Worm (Caenorhabditis elegans) whole organism, dauer: ENCODE results near the gene lgc-6.

Experiments used
- unc-62 ChIP-seq: sonication (generic microtip); optimal IDR thresholded peaks from 2 replicates; lab custom pipeline; 2017; ENCODE audit warnings: missing biosample characterization, missing genetic modification reagents, missing genetic modification characterization

The lgc-6 gene

DNA sequence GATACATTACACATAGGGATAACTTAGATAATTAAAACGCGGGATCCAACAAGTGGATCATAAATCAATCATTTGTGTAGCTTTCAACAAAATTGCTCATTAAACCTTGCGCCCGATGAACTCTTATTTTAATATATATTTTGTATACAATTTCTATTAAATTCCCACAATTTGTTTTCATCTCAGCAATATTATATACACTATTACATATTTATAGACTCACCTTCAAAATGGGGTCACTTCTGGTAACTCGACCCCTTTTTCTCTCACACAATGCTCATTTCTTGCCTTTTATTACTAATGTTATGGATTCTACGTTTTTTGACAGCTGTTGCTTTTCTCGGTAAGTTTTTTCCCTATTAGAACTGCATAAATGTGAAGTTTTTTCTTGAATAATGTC is at the start of gene lgc-6:
lgc-6 (plus strand) TSS at position 301 of the 400 bp plus-strand sequence.
- TF ChIP-seq unc-62 (GFP tag; lab: Kevin White, UChicago), result no peak

DNA sequence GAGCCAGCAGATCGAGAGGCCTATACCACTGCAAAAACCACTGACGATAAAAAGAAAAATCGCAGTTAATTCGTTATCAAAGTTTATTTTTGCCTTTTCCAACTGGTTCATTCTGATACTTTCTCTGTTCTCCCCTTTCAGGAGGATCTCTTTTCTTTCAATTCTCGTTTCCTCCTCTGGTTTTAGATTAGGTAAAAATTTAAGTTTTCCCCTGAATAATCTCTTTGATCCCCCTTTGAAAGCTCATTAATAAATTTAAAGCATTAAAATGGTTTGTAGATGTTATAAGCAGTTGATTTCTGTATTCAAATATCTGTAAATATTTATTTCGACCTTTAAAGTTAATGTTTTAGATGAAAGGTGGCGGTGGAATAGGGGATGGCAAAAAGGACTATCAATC is 48.5 kb upstream of the lgc-6 start, which contains the start of gene K07H8.2:
K07H8.2 (plus strand) TSS at position 301 of the 400 bp plus-strand sequence.
- TF ChIP-seq unc-62 (GFP tag; lab: Kevin White, UChicago), result no peak

DNA sequence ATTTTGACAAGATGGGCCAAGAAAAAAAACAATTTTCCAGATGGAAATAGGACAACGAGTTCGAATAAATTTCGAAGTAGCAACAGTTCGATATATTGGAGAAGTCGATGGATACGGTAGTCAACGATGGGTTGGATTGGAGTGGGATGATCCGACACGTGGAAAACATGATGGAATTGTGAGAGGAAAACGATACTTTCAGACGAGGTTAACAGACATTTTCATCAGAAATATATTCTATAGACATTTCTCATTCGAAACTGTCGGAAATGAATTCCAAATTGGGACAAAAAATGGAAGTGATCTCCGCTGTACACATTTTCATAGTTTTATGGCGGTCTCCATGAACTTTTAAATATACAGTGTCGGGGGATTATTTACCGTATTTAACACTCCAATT is 45.1 kb upstream of the lgc-6 start, which contains the start of gene tbce-1:
tbce-1 (plus strand) TSS at position 41 of the 400 bp plus-strand sequence.
- TF ChIP-seq unc-62 (GFP tag; lab: Kevin White, UChicago), result no peak

DNA sequence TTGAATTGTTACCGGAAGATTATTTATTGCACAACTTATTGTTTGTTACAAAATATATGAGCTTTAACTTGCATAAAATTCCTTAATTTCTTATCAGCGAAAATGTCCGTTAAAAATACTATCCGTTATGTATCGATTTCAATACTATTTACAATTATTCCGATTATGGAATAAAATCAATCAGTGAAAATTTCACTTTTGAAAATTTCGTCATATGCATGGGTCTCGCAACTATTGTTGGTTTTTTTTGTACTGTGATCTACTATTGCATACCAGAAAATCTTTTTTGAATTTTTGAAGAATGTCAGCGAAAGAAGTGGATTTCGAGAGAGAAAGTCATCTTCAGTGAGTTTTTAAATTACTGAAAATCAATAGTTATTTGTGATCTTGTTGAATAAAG is 42.5 kb upstream of the lgc-6 start, which contains the start of gene nprl-3:
nprl-3 (plus strand) TSS at position 301 of the 400 bp plus-strand sequence.
- TF ChIP-seq unc-62 (GFP tag; lab: Kevin White, UChicago), result no peak

DNA sequence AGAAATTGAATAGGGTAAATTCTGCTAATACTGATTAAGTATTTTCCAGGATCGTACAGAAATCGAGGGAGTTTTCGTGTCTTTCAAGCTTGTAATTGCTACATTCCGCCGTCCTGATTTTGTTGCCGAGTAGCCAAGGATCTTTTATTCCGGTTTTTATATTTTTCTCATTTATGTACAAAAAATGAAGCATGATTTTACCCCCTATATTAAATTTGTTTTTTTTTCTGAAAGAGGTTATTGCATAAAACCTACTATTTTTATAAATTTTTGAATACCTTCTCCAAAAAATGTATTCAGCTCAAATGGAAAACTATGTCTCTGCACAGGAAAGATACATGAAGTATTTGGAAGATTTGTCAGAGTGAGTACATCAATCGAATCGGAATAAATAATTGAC is 40.1 kb upstream of the lgc-6 start, which contains the start of gene F35H10.6:
F35H10.6 (plus strand) TSS at position 301 of the 400 bp plus-strand sequence.
- TF ChIP-seq unc-62 (GFP tag; lab: Kevin White, UChicago), result no peak

DNA sequence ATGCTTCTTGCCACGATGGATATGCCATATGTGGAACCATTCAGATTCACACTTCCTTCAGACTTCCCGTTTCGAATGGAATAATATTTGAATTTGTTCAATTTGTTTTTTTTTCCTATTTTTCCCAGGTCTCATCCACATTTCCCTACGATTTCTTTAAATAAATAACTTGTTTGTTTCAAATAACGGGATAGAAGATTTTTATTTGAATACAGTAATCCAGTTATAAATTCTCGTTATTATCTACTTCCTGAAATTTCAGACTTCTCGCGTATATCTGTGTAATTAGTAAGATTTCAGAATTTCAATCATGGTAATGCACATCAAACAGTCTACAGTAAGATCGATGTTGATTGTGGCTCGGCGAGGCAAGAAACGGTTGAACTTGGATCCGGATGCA is 39.3 kb upstream of the lgc-6 start, which contains the start of gene F35H10.5:
F35H10.5 (plus strand) TSS at position 301 of the 400 bp plus-strand sequence.
- TF ChIP-seq unc-62 (GFP tag; lab: Kevin White, UChicago), result no peak

DNA sequence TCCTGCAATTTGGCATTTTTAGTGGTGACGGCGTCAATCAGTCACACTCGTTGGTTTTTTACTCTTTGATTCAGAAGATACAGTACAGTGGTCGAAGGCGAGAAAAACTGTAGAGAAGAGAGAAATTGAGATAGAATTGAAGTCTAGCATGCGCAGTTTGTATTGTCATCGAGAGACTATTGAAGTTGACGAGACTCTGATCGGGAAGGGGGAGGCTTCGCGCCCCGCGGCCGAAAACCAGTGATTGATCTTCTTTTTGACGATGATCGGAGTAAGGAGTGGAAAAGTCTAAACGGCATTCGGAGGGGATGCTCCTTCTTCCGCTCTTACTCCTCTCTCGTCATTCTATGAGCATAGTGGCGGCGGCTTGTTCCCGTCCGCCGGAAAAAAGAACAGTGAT is 37.8 kb upstream of the lgc-6 start:
- TF ChIP-seq unc-62 (GFP tag; lab: Kevin White, UChicago), result no peak

DNA sequence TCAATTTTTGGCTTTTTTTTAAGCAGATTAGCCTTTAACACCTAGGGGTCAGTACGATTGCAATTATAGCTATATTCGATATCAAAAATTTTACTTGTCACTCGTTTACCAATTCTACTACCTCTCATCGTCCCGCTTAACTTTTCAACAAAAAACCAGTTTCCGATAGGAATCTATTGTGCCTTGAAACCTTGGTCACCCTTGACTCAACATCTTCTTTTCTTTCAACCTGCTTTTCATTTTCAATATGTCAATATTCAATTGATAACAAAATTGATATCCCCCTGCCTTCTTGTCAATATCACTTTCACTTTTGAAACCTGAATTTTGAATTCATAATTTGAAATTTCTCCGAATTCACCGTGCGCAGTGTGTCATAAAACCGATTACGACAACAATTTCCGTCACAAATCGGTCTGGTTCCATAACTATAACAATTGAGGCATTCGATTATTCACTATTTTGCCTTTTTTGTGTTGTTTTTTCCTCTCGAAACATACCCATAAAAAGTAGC is 37.0 kb upstream of the lgc-6 start:
- TF ChIP-seq unc-62 (GFP tag; lab: Kevin White, UChicago), result no peak

DNA sequence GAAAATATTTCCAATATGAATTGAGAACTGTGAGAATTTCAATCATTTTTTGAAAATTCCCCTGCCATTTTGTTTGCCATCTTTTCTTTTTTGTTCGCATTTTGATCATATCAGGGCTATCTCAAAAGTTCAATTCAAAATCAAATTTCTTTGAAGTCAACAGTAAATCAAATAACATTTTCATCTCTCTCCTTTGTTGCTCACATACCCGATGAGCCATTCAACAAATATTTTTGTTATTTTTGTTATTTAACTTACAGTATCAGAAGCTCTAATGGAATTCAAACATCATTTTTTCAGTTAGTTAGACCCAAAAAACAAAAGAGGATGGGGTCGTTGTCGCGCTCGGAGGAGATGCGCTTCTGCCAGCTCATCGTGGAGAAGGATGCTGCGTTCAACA is 36.1 kb upstream of the lgc-6 start, which contains the start of gene vha-5:
vha-5 (plus strand) TSS at position 301 of the 400 bp plus-strand sequence.
- TF ChIP-seq unc-62 (GFP tag; lab: Kevin White, UChicago), result no peak

DNA sequence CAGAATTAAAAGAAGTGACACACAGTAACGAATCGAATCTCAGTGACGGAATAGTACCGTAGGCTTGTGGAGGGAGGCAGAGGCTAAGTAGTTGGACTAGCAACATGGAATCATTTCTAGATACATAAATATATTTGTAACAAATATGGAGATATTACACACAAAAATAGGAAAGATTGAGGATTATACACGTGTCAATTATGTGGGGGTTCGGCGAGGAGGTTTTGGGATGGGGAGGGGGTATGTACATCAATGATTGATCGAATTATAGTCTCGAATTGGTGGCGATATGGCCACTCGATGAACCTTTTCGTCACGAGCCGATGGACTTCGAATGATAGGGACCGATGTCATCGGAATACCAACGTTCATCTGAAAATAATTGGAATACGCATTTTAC is 32.3 kb upstream of the lgc-6 start:
- TF ChIP-seq unc-62 (GFP tag; lab: Kevin White, UChicago), result no peak

DNA sequence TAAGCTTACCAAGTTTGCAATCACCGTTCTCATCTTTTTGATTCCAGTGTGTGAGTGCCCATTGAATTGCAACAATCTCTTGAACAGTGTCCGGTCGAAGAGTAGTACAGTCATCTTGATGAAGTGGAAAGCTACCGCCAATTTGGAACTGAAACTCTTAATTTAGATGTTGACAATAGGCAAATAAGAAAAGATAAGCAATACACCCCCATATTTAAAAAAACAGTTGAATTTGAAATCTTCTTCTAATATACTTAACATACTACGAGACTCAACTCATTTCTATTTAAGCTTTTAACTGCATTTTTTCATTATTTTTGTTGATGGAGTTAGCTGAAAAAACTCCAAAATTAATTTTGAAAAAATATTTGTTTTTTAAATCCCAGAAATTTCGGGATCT is 27.6 kb upstream of the lgc-6 start:
- no peak for TF ChIP-seq unc-62 (GFP tag; lab: Kevin White, UChicago)

DNA sequence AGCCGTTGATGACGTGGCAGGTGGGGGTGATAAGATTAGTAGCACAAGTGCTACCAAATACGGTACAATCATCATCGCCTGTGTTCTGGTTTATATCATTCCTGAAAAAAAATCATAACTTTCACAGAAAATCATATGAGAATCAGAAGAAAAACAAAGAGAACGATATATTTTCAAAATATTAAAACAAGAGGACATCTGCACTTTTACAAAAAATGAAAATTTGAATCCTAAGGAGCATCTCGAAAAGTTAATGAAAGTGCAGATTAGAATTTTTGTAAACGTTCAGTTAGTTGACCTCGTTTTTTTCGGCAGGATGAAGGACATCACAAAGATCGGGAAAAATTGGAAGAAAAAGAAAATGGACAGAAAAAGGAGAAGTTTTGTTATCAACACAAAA is 26.9 kb upstream of the lgc-6 start, which contains the start of gene F35H10.10:
F35H10.10 (minus strand) TSS at position 101 of the 400 bp plus-strand sequence.
- TF ChIP-seq unc-62 (GFP tag; lab: Kevin White, UChicago), result no peak

DNA sequence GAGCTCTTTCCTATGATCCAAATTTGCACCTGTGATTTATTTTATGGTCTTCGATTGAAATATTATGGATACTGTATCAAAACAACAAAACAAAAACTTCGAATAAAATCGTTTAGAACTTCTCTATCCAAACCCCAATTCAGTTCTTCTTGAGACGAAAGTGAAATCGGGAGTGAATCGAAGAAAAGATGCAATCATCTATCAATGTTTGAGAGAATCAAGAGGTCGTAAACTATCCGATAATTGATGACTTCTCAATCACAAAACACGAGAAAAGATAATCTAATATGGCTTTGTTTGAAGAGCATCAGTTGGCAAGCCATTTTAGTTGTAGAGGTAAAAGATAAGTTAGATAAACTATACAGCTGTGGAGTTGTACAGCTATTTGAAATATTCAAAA is 21.9 kb upstream of the lgc-6 start:
- no peak for TF ChIP-seq unc-62 (GFP tag; lab: Kevin White, UChicago)

DNA sequence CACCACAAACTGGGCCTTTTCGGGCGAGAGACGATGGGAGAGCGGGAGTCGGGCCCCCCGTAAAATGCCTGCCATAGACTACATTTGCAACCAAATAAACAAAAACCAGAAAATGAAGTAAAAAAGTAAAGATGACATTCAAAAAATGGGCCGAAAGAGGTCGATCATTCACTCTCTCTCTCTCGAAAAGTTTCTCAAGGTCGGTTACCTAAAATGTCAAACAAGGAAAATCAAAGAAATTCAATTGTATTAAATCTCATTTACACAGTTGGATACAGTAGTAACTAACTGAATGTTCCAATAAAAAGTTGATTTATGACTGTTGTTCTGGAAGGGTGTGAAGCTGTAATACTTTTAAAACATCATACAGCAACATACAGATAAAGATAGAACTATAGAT is 20.9 kb upstream of the lgc-6 start:
- no peak for TF ChIP-seq unc-62 (GFP tag; lab: Kevin White, UChicago)

DNA sequence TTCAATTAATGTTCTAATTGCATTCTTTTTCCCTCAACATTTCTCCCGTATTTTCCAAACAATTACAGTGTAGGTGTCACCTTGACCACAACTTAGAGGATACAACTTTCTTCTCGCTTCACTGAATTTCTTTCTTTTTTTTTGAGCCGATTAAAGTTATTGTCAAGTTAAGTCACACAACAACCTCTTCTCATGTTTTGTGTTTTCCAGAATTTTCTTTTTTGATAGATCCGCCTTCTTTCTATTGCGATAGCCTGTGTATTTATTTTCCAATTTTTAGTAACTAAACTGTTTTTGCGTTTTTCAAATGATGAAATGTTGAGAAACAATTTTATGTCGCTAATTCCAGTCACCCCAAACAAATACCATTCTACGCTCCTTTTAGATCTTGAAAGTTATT is 14.1 kb upstream of the lgc-6 start, which contains the start of gene F35H10.3:
F35H10.3 (plus strand) TSS at position 301 of the 400 bp plus-strand sequence.
- TF ChIP-seq unc-62 (GFP tag; lab: Kevin White, UChicago), result no peak

DNA sequence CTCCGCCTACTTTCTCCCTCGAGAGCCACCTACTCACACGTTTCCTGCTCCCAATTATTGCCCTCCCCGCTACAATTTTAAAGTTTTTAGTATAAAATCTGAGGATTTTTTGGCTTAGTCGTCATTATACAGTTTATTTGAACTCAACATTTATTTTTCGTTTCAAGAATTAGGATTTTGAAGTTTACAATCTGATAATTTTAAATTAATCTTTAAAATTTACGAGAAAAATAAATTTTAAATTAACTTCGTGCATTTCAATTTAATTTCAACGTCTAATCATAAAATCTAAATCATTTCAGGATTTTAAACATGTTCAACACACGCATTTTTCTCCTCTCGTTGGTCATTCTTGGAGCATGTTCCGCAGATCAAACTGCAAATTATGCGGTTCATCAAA is 10.8 kb upstream of the lgc-6 start, which contains the start of gene F35H10.2:
F35H10.2 (plus strand) TSS at position 301 of the 400 bp plus-strand sequence.
- TF ChIP-seq unc-62 (GFP tag; lab: Kevin White, UChicago), result no peak

DNA sequence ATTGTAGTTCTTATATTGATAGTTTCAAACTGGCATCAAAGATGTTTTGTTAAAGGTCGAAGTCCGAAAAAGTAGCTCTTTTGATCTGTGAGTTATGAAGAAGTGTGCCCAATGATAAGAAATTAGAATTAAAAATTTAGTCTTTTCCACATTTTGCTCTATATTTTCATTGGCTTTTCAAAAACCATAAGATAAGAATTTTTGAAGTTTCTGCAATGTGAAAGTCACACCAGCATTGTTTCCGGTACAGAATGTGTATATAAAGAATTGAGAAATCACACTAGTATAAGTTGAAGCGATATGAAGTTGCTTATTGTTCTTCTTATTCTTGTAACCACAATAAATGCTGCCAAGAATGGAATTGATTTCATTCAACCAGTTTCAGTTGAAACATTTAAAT is 7.2 kb upstream of the lgc-6 start, which contains the start of gene lys-10:
lys-10 (plus strand) TSS at position 301 of the 400 bp plus-strand sequence.
- TF ChIP-seq unc-62 (GFP tag; lab: Kevin White, UChicago), result no peak
